Fruit fly (Drosophila melanogaster): Measurements from ENCODE around the gene Spn28Da.

Gene Spn28Da

DNA sequence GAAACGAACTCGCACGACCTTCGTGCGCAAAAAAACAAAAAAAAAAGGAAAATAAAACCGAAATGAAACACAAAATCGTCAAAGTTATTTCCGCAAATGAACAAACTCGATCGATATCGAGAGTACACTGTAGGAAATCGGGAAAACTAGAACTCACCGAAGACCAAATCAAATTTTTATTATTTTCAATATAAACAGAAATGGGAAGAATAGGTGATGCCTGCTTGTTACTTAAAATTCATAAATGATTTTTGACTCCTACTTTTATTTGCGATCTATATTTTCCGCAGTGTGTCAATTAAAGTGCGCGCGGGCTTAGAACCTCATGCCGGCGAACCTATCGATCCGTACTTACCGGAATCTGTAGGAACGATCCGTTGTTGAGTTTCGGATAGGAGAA, 13.3 kb downstream of the Spn28Da start:
- no peak for TF ChIP-seq Gsc (GFP tag; IDR thresholded peaks at IDR 0.05)
- no peak for TF ChIP-seq C15 (GFP tag; IDR thresholded peaks at IDR 0.05)
- no peak for TF ChIP-seq CG7928 (GFP tag; optimal IDR thresholded peaks at IDR 0.05)
- no peak for TF ChIP-seq ken (GFP tag; IDR thresholded peaks at IDR 0.05)
- TF ChIP-seq fu2 (GFP tag; optimal IDR thresholded peaks at IDR 0.05), result no peak
- no peak for TF ChIP-seq CG34224 (GFP tag; IDR thresholded peaks at IDR 0.05; ENCODE audit: partially characterized antibody)
- no peak for TF ChIP-seq usp (GFP tag; optimal IDR thresholded peaks at IDR 0.05)
- TF ChIP-seq CG10959 (GFP tag; IDR thresholded peaks at IDR 0.05), result no peak
- no peak for TF ChIP-seq CrebB (tag; optimal IDR thresholded peaks at IDR 0.05)
- no peak for TF ChIP-seq Bteb2 (GFP tag; optimal IDR thresholded peaks at IDR 0.05)
- TF ChIP-seq Rx (GFP tag; IDR thresholded peaks at IDR 0.05), result no peak
- no peak for TF ChIP-seq HLH3B (GFP tag; IDR thresholded peaks at IDR 0.05)
- TF ChIP-seq NFAT (GFP tag; IDR thresholded peaks at IDR 0.05), result no peak
- TF ChIP-seq abd-A (tag; optimal IDR thresholded peaks at IDR 0.05), result no peak
- no peak for TF ChIP-seq Ets65A (GFP tag)
- no peak for TF ChIP-seq Fer2 (tag; optimal IDR thresholded peaks at IDR 0.05)
- TF ChIP-seq Myb (GFP tag; optimal IDR thresholded peaks at IDR 0.05), result no peak
- peak; percentile 54 for TF ChIP-seq row (GFP tag; IDR thresholded peaks at IDR 0.05)
- TF ChIP-seq CG6854 (GFP tag; optimal IDR thresholded peaks at IDR 0.05), result no peak
- TF ChIP-seq CG11695 (GFP tag; IDR thresholded peaks at IDR 0.05), result peak; percentile 62; the same call in 2 of the 3 replicates
- TF ChIP-seq Doc3 (GFP tag; IDR thresholded peaks at IDR 0.05; ENCODE audit: partially characterized antibody), result no peak
- no peak for TF ChIP-seq jing (GFP tag; optimal IDR thresholded peaks at IDR 0.05)
- no peak for TF ChIP-seq Lim3 (GFP tag; IDR thresholded peaks at IDR 0.05)
- no peak for TF ChIP-seq CG12659 (GFP tag; optimal IDR thresholded peaks at IDR 0.05)
- TF ChIP-seq MBD-R2 (GFP tag; IDR thresholded peaks at IDR 0.05), result peak; percentile 31; the same call in 1 of the 2 replicates
- TF ChIP-seq nerfin-2 (GFP tag; IDR thresholded peaks at IDR 0.05; ENCODE audit: partially characterized antibody), result no peak
- no peak for TF ChIP-seq btn (GFP tag; optimal IDR thresholded peaks at IDR 0.05)
- TF ChIP-seq CG2889 (GFP tag; IDR thresholded peaks at IDR 0.05), result no peak
- TF ChIP-seq CG4424 (GFP tag; optimal IDR thresholded peaks at IDR 0.05), result peak; percentile 12
- TF ChIP-seq CG7963 (GFP tag; IDR thresholded peaks at IDR 0.05; ENCODE audit: partially characterized antibody), result no peak
- TF ChIP-seq CG33213 (GFP tag; optimal IDR thresholded peaks at IDR 0.05), result no peak
- no peak for TF ChIP-seq ems (GFP tag; optimal IDR thresholded peaks at IDR 0.05)
- TF ChIP-seq CG10462 (GFP tag; optimal IDR thresholded peaks at IDR 0.05), result no peak
- TF ChIP-seq Atf-2 (GFP tag; optimal IDR thresholded peaks at IDR 0.05), result no peak
- TF ChIP-seq CG12104 (GFP tag; optimal IDR thresholded peaks at IDR 0.05), result no peak
- no peak for TF ChIP-seq CG18262 (tag; optimal IDR thresholded peaks at IDR 0.05)
- peak; percentile 69 for TF ChIP-seq Atf6 (GFP tag; IDR thresholded peaks at IDR 0.05)
- TF ChIP-seq bowl (GFP tag; IDR thresholded peaks at IDR 0.05), result no peak
- no peak for TF ChIP-seq CG8089 (GFP tag; optimal IDR thresholded peaks at IDR 0.05)
- no peak for TF ChIP-seq cwo (GFP tag; optimal IDR thresholded peaks at IDR 0.05)
- no peak for TF ChIP-seq CHES-1-like (GFP tag; optimal IDR thresholded peaks at IDR 0.05)
- TF ChIP-seq crp (GFP tag; optimal IDR thresholded peaks at IDR 0.05), result no peak
- TF ChIP-seq crc (GFP tag; optimal IDR thresholded peaks at IDR 0.05), result no peak
- TF ChIP-seq ac (GFP tag; optimal IDR thresholded peaks at IDR 0.05), result no peak
- TF ChIP-seq chn (GFP tag; optimal IDR thresholded peaks at IDR 0.05), result no peak
- TF ChIP-seq Nf-YC (tag; optimal IDR thresholded peaks at IDR 0.05), result no peak
- TF ChIP-seq Hr3 (GFP tag; optimal IDR thresholded peaks at IDR 0.05), result no peak
- TF ChIP-seq rib (GFP tag; IDR thresholded peaks at IDR 0.05), result no peak
- no peak for TF ChIP-seq CG18764 (GFP tag; optimal IDR thresholded peaks at IDR 0.05)
- TF ChIP-seq en (GFP tag; optimal IDR thresholded peaks at IDR 0.05), result no peak
- no peak for TF ChIP-seq Mad (GFP tag; optimal IDR thresholded peaks at IDR 0.05)
- no peak for TF ChIP-seq CG34422 (GFP tag; IDR thresholded peaks at IDR 0.05)
- no peak for TF ChIP-seq maf-S (GFP tag; optimal IDR thresholded peaks at IDR 0.05)

All from whole organism, embryonic.